Worm (Caenorhabditis elegans) whole organism, mixed stage, embryonic: Measurements from ENCODE around the gene nhr-107.

Experiments
- M03D4.4 ChIP-seq: sonication (generic microtip); optimal IDR thresholded peaks from 2 replicates; lab custom pipeline; 2017; ENCODE audit warnings: mild to moderate bottlenecking, missing genetic modification characterization, missing compliant biosample characterization
- blmp-1 ChIP-seq: fragments of 150-350 bp; optimal IDR thresholded peaks from 2 replicates; lab custom pipeline; 2014; ENCODE audit warnings: missing biosample characterization, missing genetic modification characterization
- ceh-39 ChIP-seq: fragments of 150-350 bp; optimal IDR thresholded peaks from 2 replicates; lab custom pipeline; 2014; ENCODE audit warnings: missing biosample characterization, missing genetic modification characterization
- ceh-43 ChIP-seq: fragments of 200-800 bp; sonication (Bioruptor generic); optimal IDR thresholded peaks from 2 replicates; lab custom pipeline; 2018; ENCODE audit warnings: mild to moderate bottlenecking, missing genetic modification characterization, moderate library complexity, missing compliant biosample characterization
- ceh-83 ChIP-seq: fragments of 200-800 bp; sonication (Bioruptor generic); optimal IDR thresholded peaks from 2 replicates; lab custom pipeline; 2018; ENCODE audit warnings: mild to moderate bottlenecking, missing genetic modification characterization, missing compliant biosample characterization
- ces-1 ChIP-seq: fragments of 150-350 bp; optimal IDR thresholded peaks from 2 replicates; lab custom pipeline; 2014; ENCODE audit warnings: missing biosample characterization, missing genetic modification reagents, missing genetic modification characterization
- cnd-1 ChIP-seq: fragments of 200-800 bp; sonication (Bioruptor generic); optimal IDR thresholded peaks from 2 replicates; lab custom pipeline; 2018; ENCODE audit warnings: mild to moderate bottlenecking, missing genetic modification characterization, missing compliant biosample characterization
- drap-1 ChIP-seq: fragments of 200-800 bp; sonication (Bioruptor generic); optimal IDR thresholded peaks from 3 replicates; lab custom pipeline; 2018; ENCODE audit warnings: mild to moderate bottlenecking, missing genetic modification characterization, missing compliant biosample characterization
- elt-1 ChIP-seq: sonication (generic microtip); optimal IDR thresholded peaks from 2 replicates; lab custom pipeline; 2017; ENCODE audit warnings: missing genetic modification characterization, mild to moderate bottlenecking, missing compliant biosample characterization, antibody characterized with exemption, moderate library complexity, borderline replicate concordance; ENCODE audit not compliant: insufficient read depth
- flh-1 ChIP-seq: fragments of 200-800 bp; sonication (Bioruptor generic); optimal IDR thresholded peaks from 2 replicates; lab custom pipeline; 2018; ENCODE audit warnings: mild to moderate bottlenecking, missing genetic modification characterization, moderate library complexity, missing compliant biosample characterization
- ham-2 ChIP-seq: fragments of 200-800 bp; sonication (Bioruptor generic); optimal IDR thresholded peaks from 2 replicates; lab custom pipeline; 2018; ENCODE audit warnings: mild to moderate bottlenecking, missing genetic modification characterization, missing compliant biosample characterization
- hlh-1 ChIP-seq: fragments of 150-350 bp; optimal IDR thresholded peaks from 2 replicates; lab custom pipeline; 2014; ENCODE audit warnings: missing biosample characterization, missing genetic modification reagents, missing genetic modification characterization
- lin-13 ChIP-seq: fragments of 150-350 bp; optimal IDR thresholded peaks from 2 replicates; lab custom pipeline; 2014; ENCODE audit warnings: missing biosample characterization, missing genetic modification characterization
- lin-32 ChIP-seq: fragments of 200-800 bp; sonication (Bioruptor generic); optimal IDR thresholded peaks from 2 replicates; lab custom pipeline; 2018; ENCODE audit warnings: mild to moderate bottlenecking, missing genetic modification characterization, missing compliant biosample characterization
- lsy-2 ChIP-seq: fragments of 150-350 bp; optimal IDR thresholded peaks from 2 replicates; lab custom pipeline; 2014; ENCODE audit warnings: missing biosample characterization, missing genetic modification characterization
- mep-1 ChIP-seq: fragments of 150-350 bp; optimal IDR thresholded peaks from 2 replicates; lab custom pipeline; 2017; ENCODE audit warnings: missing biosample characterization, missing genetic modification reagents, missing genetic modification characterization, inconsistent platforms
- mls-2 ChIP-seq: sonication (generic microtip); optimal IDR thresholded peaks from 2 replicates; lab custom pipeline; 2016; ENCODE audit warnings: mild to moderate bottlenecking, missing genetic modification characterization, moderate library complexity, missing compliant biosample characterization
- nhr-12 ChIP-seq: fragments of 150-350 bp; optimal IDR thresholded peaks from 2 replicates; lab custom pipeline; 2014; ENCODE audit warnings: missing biosample characterization, missing genetic modification characterization
- nhr-237 ChIP-seq: fragments of 150-350 bp; optimal IDR thresholded peaks from 2 replicates; lab custom pipeline; 2014; ENCODE audit warnings: missing biosample characterization, missing genetic modification characterization
- nhr-28 ChIP-seq: fragments of 150-350 bp; optimal IDR thresholded peaks from 2 replicates; lab custom pipeline; 2014; ENCODE audit warnings: missing biosample characterization, missing genetic modification characterization
- pha-4 ChIP-seq: fragments of 150-350 bp; optimal IDR thresholded peaks from 2 replicates; lab custom pipeline; 2018; ENCODE audit warnings: missing biosample characterization, missing genetic modification reagents, missing genetic modification characterization
- sem-2 ChIP-seq: fragments of 200-800 bp; sonication (Bioruptor generic); optimal IDR thresholded peaks from 2 replicates; lab custom pipeline; 2018; ENCODE audit warnings: mild to moderate bottlenecking, missing genetic modification characterization, missing compliant biosample characterization
- sptf-1 ChIP-seq: sonication (generic microtip); optimal IDR thresholded peaks from 2 replicates; lab custom pipeline; 2017; ENCODE audit warnings: mild to moderate bottlenecking, missing genetic modification characterization, moderate library complexity, missing compliant biosample characterization
- tbx-8 ChIP-seq: fragments of 200-800 bp; sonication (Bioruptor generic); optimal IDR thresholded peaks from 2 replicates; lab custom pipeline; 2018; ENCODE audit warnings: mild to moderate bottlenecking, missing genetic modification characterization, moderate library complexity, missing compliant biosample characterization
- unc-120 ChIP-seq: sonication (generic microtip); optimal IDR thresholded peaks from 2 replicates; lab custom pipeline; 2017; ENCODE audit warnings: missing genetic modification characterization, missing compliant biosample characterization; ENCODE audit not compliant: poor library complexity, severe bottlenecking
- unc-39 ChIP-seq: fragments of 150-350 bp; optimal IDR thresholded peaks from 2 replicates; lab custom pipeline; 2014; ENCODE audit warnings: missing biosample characterization, missing genetic modification characterization
- unc-62 ChIP-seq: fragments of 150-350 bp; optimal IDR thresholded peaks from 2 replicates; lab custom pipeline; 2014; ENCODE audit warnings: missing biosample characterization, missing genetic modification reagents, missing genetic modification characterization
- zip-8 ChIP-seq: fragments of 150-350 bp; optimal IDR thresholded peaks from 2 replicates; lab custom pipeline; 2014; ENCODE audit warnings: missing biosample characterization, missing genetic modification characterization

Gene nhr-107

ce11 chrV:6976047-6976446, 20.8 kb downstream of the nhr-107 start, which contains the start of gene srx-16:
Gene srx-16, plus strand, starts transcription at chrV:6976347.
- TF ChIP-seq lsy-2 (tag; lab: Kevin White, UChicago) (no peak), hlh-1 (tag; lab: Kevin White, UChicago) (no peak), flh-1 (GFP tag; lab: Kevin White, UChicago) (no peak), mep-1 (tag; lab: Kevin White, UChicago) (no peak)

DNA sequence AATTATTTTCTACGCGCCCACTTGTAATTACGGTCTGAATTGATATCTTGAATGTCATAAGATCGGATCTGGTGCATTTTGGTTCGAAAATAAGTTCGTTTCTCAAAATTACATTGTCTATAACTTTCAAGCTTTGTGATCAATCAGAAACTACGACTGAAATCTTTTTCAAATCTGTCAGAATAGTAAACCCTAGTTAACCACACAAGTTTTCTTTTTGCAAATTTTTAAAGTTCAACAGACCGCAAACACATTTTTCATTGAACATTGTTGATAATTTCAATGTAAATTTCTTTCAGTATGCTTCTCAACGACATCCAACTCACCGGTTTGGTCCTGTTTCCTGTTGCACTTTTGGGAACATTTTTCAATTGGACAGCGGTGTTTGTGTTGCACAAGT, 25.3 kb downstream of the nhr-107 start, which contains the start of gene srx-59:
srx-59 (plus strand) TSS at position 301 of the 400 bp plus-strand sequence.
- TF ChIP-seq unc-39 (tag; lab: Kevin White, UChicago) (no peak), zip-8 (tag; lab: Kevin White, UChicago) (no peak), lsy-2 (tag; lab: Kevin White, UChicago) (no peak), hlh-1 (tag; lab: Kevin White, UChicago) (no peak), ceh-43 (GFP tag; lab: Kevin White, UChicago) (no peak), cnd-1 (no peak), nhr-28 (tag; lab: Kevin White, UChicago) (no peak), mls-2 (tag; lab: Kevin White, UChicago) (no peak), unc-62 (no peak), tbx-8 (no peak)

DNA sequence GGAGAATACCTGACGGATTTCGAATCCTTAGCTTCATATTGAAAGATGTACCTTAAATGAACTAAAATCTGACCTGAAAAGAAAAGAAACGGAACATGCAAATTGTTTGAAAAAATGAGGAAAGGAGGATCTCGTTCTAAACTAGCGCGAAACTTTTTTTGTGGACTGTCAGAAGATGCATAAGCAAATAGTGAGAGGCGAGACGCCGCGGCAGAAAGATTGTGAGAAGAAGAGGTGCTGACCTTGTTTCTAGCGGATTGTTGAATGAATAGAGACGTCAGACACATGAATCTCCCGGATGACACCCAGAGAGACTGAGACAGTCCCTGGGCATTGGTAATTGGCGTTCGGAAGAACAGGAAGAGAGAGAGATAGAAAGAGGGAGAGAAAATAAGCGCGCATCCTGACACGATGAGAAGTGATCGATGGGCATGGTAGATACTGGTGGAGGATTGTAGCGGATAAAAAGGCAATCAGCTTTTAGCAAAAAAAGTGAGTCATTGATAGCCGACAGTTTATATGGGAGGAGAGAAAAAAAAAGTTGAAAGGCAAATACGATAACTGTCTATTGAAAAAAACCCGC, 26.9 kb downstream of the nhr-107 start, which contains the start of gene ptr-15:
ptr-15 (minus strand) TSS at position 51 of the 583 bp plus-strand sequence.
- peak; percentile 80 for TF ChIP-seq elt-1
- peak; percentile 61 for TF ChIP-seq unc-62
- TF ChIP-seq sptf-1 (tag; lab: Kevin White, UChicago), result no peak
- TF ChIP-seq flh-1 (GFP tag; lab: Kevin White, UChicago), result no peak
- TF ChIP-seq ham-2 (GFP tag; lab: Kevin White, UChicago), result peak; percentile 91
- no peak for TF ChIP-seq unc-120

DNA sequence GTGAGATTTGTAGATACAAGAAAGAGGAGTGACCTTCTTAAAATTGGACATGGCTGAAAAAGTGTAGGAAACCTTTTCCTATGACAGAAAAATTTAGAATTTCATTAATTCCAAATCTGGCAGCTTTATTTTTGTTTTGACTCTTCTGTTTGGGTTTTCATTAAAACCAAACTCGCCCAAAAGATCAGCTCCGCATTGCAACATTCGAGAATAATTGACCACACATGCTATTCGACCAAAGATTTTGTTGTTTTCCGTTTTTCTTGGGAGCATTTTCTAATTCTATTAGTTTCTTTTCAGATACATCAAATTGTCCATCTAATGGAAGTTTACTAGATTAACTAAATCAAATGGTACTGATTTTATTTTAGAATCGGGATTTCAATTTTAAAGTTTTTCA, 40.7 kb downstream of the nhr-107 start, which contains the start of gene mec-1:
mec-1 (plus strand) TSS at position 301 of the 400 bp plus-strand sequence.
- TF ChIP-seq elt-1 (no peak), mep-1 (tag; lab: Kevin White, UChicago) (no peak), tbx-8 (no peak), unc-62 (no peak), unc-39 (tag; lab: Kevin White, UChicago) (no peak), lin-13 (no peak), pha-4 (no peak), flh-1 (GFP tag; lab: Kevin White, UChicago) (no peak), blmp-1 (tag; lab: Kevin White, UChicago) (no peak), ceh-83 (GFP tag; lab: Kevin White, UChicago) (no peak), ceh-43 (GFP tag; lab: Kevin White, UChicago) (no peak)

- no peak for TF ChIP-seq sem-2 (GFP tag; lab: Kevin White, UChicago)
- TF ChIP-seq nhr-12 (tag; lab: Kevin White, UChicago), result no peak
- TF ChIP-seq blmp-1 (tag; lab: Kevin White, UChicago), result no peak
- TF ChIP-seq drap-1 (GFP tag; lab: Kevin White, UChicago), result no peak
- no peak for TF ChIP-seq hlh-1 (tag; lab: Kevin White, UChicago)
- TF ChIP-seq elt-1, result no peak
- no peak for TF ChIP-seq ceh-83 (GFP tag; lab: Kevin White, UChicago)
- no peak for TF ChIP-seq ces-1 (GFP tag; lab: Kevin White, UChicago)
- TF ChIP-seq ceh-43 (GFP tag; lab: Kevin White, UChicago), result no peak
- TF ChIP-seq M03D4.4 (tag; lab: Kevin White, UChicago), result no peak
- TF ChIP-seq mls-2 (tag; lab: Kevin White, UChicago), result no peak
- no peak for TF ChIP-seq zip-8 (tag; lab: Kevin White, UChicago)
- no peak for TF ChIP-seq ceh-39 (tag; lab: Kevin White, UChicago)
- no peak for TF ChIP-seq nhr-237 (tag; lab: Kevin White, UChicago)
- TF ChIP-seq ham-2 (GFP tag; lab: Kevin White, UChicago), result no peak
- TF ChIP-seq sptf-1 (tag; lab: Kevin White, UChicago), result no peak
- no peak for TF ChIP-seq cnd-1
- TF ChIP-seq lin-32 (GFP tag; lab: Kevin White, UChicago), result no peak
Measured at ce11 chrV:6953797-6954196, 43.1 kb downstream of the nhr-107 start, which contains the start of gene srg-31. Gene srg-31, minus strand, starts transcription at chrV:6953897.
